Fruit fly (Drosophila melanogaster) whole organism, embryonic: Measurements from ENCODE around the gene RpL32.

Experiments used
- C15 ChIP-seq: fragments of 200-800 bp; sonication (Bioruptor generic); IDR thresholded peaks from 3 replicates; pipeline ENCODE4 v1.3.6; 2022; ENCODE audit warnings: missing biosample characterization, missing genetic modification characterization
- CG11560 ChIP-seq: fragments of 200-800 bp; sonication (Bioruptor generic); IDR thresholded peaks from 3 replicates; pipeline ENCODE4 v1.3.6; 2022; ENCODE audit warnings: missing biosample characterization, missing genetic modification characterization
- CG11696 ChIP-seq: fragments of 200-800 bp; sonication (Bioruptor generic); IDR thresholded peaks from 2 replicates; pipeline ENCODE4 v1.3.6; 2022; ENCODE audit warnings: missing biosample characterization, missing genetic modification characterization
- CG12155 ChIP-seq: fragments of 200-800 bp; sonication (Bioruptor generic); optimal IDR thresholded peaks from 3 replicates; lab custom pipeline; 2016; ENCODE audit warnings: missing biosample characterization, missing genetic modification characterization
- CG12391 ChIP-seq: fragments of 200-800 bp; sonication (Bioruptor generic); optimal IDR thresholded peaks from 3 replicates; lab custom pipeline; 2018; ENCODE audit warnings: missing biosample characterization, mild to moderate bottlenecking, missing genetic modification characterization, moderate library complexity
- CG12659 ChIP-seq: fragments of 200-800 bp; sonication (Bioruptor generic); optimal IDR thresholded peaks from 3 replicates; lab custom pipeline; 2017; ENCODE audit warnings: mild to moderate bottlenecking, missing biosample characterization, missing genetic modification reagents, missing genetic modification characterization
- CG13894 ChIP-seq: fragments of 200-800 bp; sonication (Bioruptor generic); optimal IDR thresholded peaks from 3 replicates; lab custom pipeline; 2018; ENCODE audit warnings: missing biosample characterization, mild to moderate bottlenecking, missing genetic modification characterization, moderate library complexity
- CG18011 ChIP-seq: fragments of 200-800 bp; sonication (Bioruptor generic); optimal IDR thresholded peaks from 2 replicates; lab custom pipeline; 2017; ENCODE audit warnings: missing biosample characterization, missing genetic modification characterization, mild to moderate bottlenecking, moderate library complexity, missing genotype
- CG2120 ChIP-seq: fragments of 200-800 bp; sonication (Bioruptor generic); optimal IDR thresholded peaks from 3 replicates; lab custom pipeline; 2016; ENCODE audit warnings: missing biosample characterization, missing genetic modification characterization
- CG30403 ChIP-seq: fragments of 200-800 bp; sonication (Bioruptor generic); optimal IDR thresholded peaks from 3 replicates; lab custom pipeline; 2016; ENCODE audit warnings: missing biosample characterization, missing genetic modification characterization
- CG3281 ChIP-seq: fragments of 200-800 bp; sonication (Bioruptor generic); optimal IDR thresholded peaks from 3 replicates; lab custom pipeline; 2017; ENCODE audit warnings: missing biosample characterization, mild to moderate bottlenecking, missing genetic modification characterization
- CG33213 ChIP-seq: fragments of 200-800 bp; sonication (Bioruptor generic); optimal IDR thresholded peaks from 3 replicates; lab custom pipeline; 2016; ENCODE audit warnings: missing biosample characterization, missing genetic modification characterization
- CG4328 ChIP-seq: fragments of 200-800 bp; sonication (Bioruptor generic); optimal IDR thresholded peaks from 3 replicates; lab custom pipeline; 2017; ENCODE audit warnings: missing biosample characterization, missing genetic modification reagents, missing genetic modification characterization
- CG6175 ChIP-seq: fragments of 200-800 bp; sonication (Bioruptor generic); IDR thresholded peaks from 3 replicates; pipeline ENCODE4 v1.3.6; 2022; ENCODE audit warnings: missing biosample characterization, missing genetic modification characterization
- CG6689 ChIP-seq: fragments of 200-800 bp; sonication (Bioruptor generic); IDR thresholded peaks from 2 replicates; pipeline ENCODE4 v1.3.6; 2022; ENCODE audit warnings: missing biosample characterization, missing genetic modification characterization
- CG8765 ChIP-seq: fragments of 200-800 bp; sonication (Bioruptor generic); IDR thresholded peaks from 2 replicates; pipeline ENCODE4 v1.3.6; 2022; ENCODE audit warnings: missing biosample characterization, missing genetic modification characterization
- CG9215 ChIP-seq: fragments of 200-800 bp; sonication (Bioruptor generic); IDR thresholded peaks from 2 replicates; pipeline ENCODE4 v1.3.6; 2022; ENCODE audit warnings: missing biosample characterization, missing genetic modification characterization
- CG9609 ChIP-seq: fragments of 200-800 bp; sonication (Bioruptor generic); optimal IDR thresholded peaks from 3 replicates; lab custom pipeline; 2016; ENCODE audit warnings: missing biosample characterization, missing genetic modification characterization
- CG9797 ChIP-seq: fragments of 200-800 bp; sonication (Bioruptor generic); optimal IDR thresholded peaks from 3 replicates; lab custom pipeline; 2018; ENCODE audit warnings: missing biosample characterization, mild to moderate bottlenecking, missing genetic modification characterization
- Camta ChIP-seq: fragments of 200-800 bp; sonication (Bioruptor generic); optimal IDR thresholded peaks from 2 replicates; lab custom pipeline; 2016; ENCODE audit warnings: missing biosample characterization, missing genetic modification characterization
- Dfd ChIP-seq, 2 experiments: fragments of >200 bp; optimal IDR thresholded peaks; 2 replicates each; lab custom pipeline; 2017; ENCODE audit warnings: missing biosample characterization in 2 of 2, missing genetic modification characterization in 2 of 2
- Doc3 ChIP-seq: fragments of 200-800 bp; sonication (Bioruptor generic); IDR thresholded peaks from 3 replicates; pipeline ENCODE4 v1.3.6; 2022; ENCODE audit warnings: missing biosample characterization, missing genetic modification characterization; ENCODE audit not compliant: partially characterized antibody
- Hey ChIP-seq: fragments of 200-800 bp; sonication (Bioruptor generic); optimal IDR thresholded peaks from 3 replicates; lab custom pipeline; 2018; ENCODE audit warnings: missing biosample characterization, mild to moderate bottlenecking, missing genetic modification characterization
- HmgD ChIP-seq: fragments of 200-800 bp; sonication (Bioruptor generic); optimal IDR thresholded peaks from 3 replicates; lab custom pipeline; 2016; ENCODE audit warnings: missing biosample characterization, missing genetic modification characterization
- Hr39 ChIP-seq: fragments of >200 bp; optimal IDR thresholded peaks from 2 replicates; lab custom pipeline; 2017
- MESR4 ChIP-seq: fragments of 200-800 bp; sonication (Bioruptor generic); optimal IDR thresholded peaks from 2 replicates; lab custom pipeline; 2018; ENCODE audit warnings: missing biosample characterization, mild to moderate bottlenecking, missing genetic modification characterization, moderate library complexity
- Meics ChIP-seq: fragments of 200-800 bp; sonication (Bioruptor generic); optimal IDR thresholded peaks from 2 replicates; lab custom pipeline; 2017; ENCODE audit warnings: missing biosample characterization, mild to moderate bottlenecking, missing genetic modification characterization
- Mrtf ChIP-seq: fragments of 200-800 bp; sonication (Bioruptor generic); IDR thresholded peaks from 3 replicates; pipeline ENCODE4 v1.3.6; 2022; ENCODE audit warnings: missing biosample characterization, missing genetic modification characterization
- Xrp1 ChIP-seq: fragments of 200-800 bp; sonication (Bioruptor generic); IDR thresholded peaks from 2 replicates; pipeline ENCODE4 v1.3.6; 2022; ENCODE audit warnings: missing biosample characterization, missing genetic modification characterization
- ara ChIP-seq: fragments of 200-800 bp; sonication (Bioruptor generic); IDR thresholded peaks from 2 replicates; pipeline ENCODE4 v1.3.6; 2022; ENCODE audit warnings: missing biosample characterization, missing genetic modification characterization
- ato ChIP-seq: fragments of 200-800 bp; sonication (Bioruptor generic); IDR thresholded peaks from 2 replicates; pipeline ENCODE4 v1.3.6; 2022; ENCODE audit warnings: missing biosample characterization, missing genetic modification characterization; ENCODE audit not compliant: partially characterized antibody
- cg ChIP-seq: fragments of 200-800 bp; sonication (Bioruptor generic); optimal IDR thresholded peaks from 3 replicates; lab custom pipeline; 2019; ENCODE audit warnings: missing biosample characterization, mild to moderate bottlenecking, missing genetic modification characterization, moderate library complexity
- croc ChIP-seq: fragments of 200-800 bp; sonication (Bioruptor generic); conservative IDR thresholded peaks from 3 replicates; pipeline ENCODE4 v1.3.6; 2022; ENCODE audit warnings: missing biosample characterization, missing genetic modification characterization
- dimm ChIP-seq: fragments of 200-800 bp; sonication (Bioruptor generic); IDR thresholded peaks from 2 replicates; pipeline ENCODE4 v1.3.6; 2022; ENCODE audit warnings: missing biosample characterization, missing genetic modification characterization
- dysf ChIP-seq: fragments of 200-800 bp; sonication (Bioruptor generic); IDR thresholded peaks from 3 replicates; pipeline ENCODE4 v1.3.6; 2022; ENCODE audit warnings: missing biosample characterization, missing genetic modification characterization
- ems ChIP-seq: fragments of 200-800 bp; sonication (Bioruptor generic); optimal IDR thresholded peaks from 3 replicates; lab custom pipeline; 2016; ENCODE audit warnings: missing biosample characterization, missing genetic modification characterization
- fd102C ChIP-seq: fragments of 200-800 bp; sonication (Bioruptor generic); optimal IDR thresholded peaks from 2 replicates; lab custom pipeline; 2018; ENCODE audit warnings: missing biosample characterization, mild to moderate bottlenecking, missing genetic modification characterization, moderate library complexity
- fd96Cb ChIP-seq: fragments of 200-800 bp; sonication (Bioruptor generic); optimal IDR thresholded peaks from 2 replicates; lab custom pipeline; 2018; ENCODE audit warnings: missing biosample characterization, mild to moderate bottlenecking, missing genetic modification characterization, moderate library complexity
- gcm2 ChIP-seq: fragments of 200-800 bp; sonication (Bioruptor generic); optimal IDR thresholded peaks from 2 replicates; lab custom pipeline; 2016; ENCODE audit warnings: missing biosample characterization, missing genetic modification characterization
- grn ChIP-seq: fragments of 200-800 bp; sonication (Bioruptor generic); optimal IDR thresholded peaks from 3 replicates; lab custom pipeline; 2017; ENCODE audit warnings: missing biosample characterization, missing genetic modification characterization
- her ChIP-seq: fragments of 200-800 bp; sonication (Bioruptor generic); optimal IDR thresholded peaks from 2 replicates; lab custom pipeline; 2016; ENCODE audit warnings: missing biosample characterization, missing genetic modification characterization
- hkb ChIP-seq, 2 experiments: fragments of 200-800 bp in 1 of 2; fragments of >200 bp in 1 of 2; sonication (Bioruptor generic) in 1 of 2; IDR thresholded peaks in 1 of 2; optimal IDR thresholded peaks in 1 of 2; 2 replicates each; pipeline versions ENCODE4 v1.3.6 to Lab custom; 2017 to 2022; ENCODE audit warnings: missing biosample characterization in 1 of 2, missing genetic modification characterization in 1 of 2
- nau ChIP-seq: fragments of 200-800 bp; sonication (Bioruptor generic); optimal IDR thresholded peaks from 3 replicates; lab custom pipeline; 2017; ENCODE audit warnings: missing biosample characterization, mild to moderate bottlenecking, missing genetic modification characterization, missing genetic modification reagents
- nerfin-2 ChIP-seq: fragments of 200-800 bp; sonication (Bioruptor generic); IDR thresholded peaks from 2 replicates; pipeline ENCODE4 v1.3.6; 2022; ENCODE audit warnings: missing biosample characterization, missing genetic modification characterization; ENCODE audit not compliant: partially characterized antibody
- odd ChIP-seq: fragments of 200-800 bp; sonication (Bioruptor generic); optimal IDR thresholded peaks from 2 replicates; lab custom pipeline; 2017; ENCODE audit warnings: missing biosample characterization, mild to moderate bottlenecking, missing genetic modification characterization
- pfk ChIP-seq: fragments of 200-800 bp; sonication (Bioruptor generic); optimal IDR thresholded peaks from 2 replicates; lab custom pipeline; 2018; ENCODE audit warnings: missing biosample characterization, mild to moderate bottlenecking, missing genetic modification characterization, moderate library complexity
- scrt ChIP-seq: fragments of 200-800 bp; sonication (Bioruptor generic); optimal IDR thresholded peaks from 2 replicates; lab custom pipeline; 2018; ENCODE audit warnings: missing biosample characterization, mild to moderate bottlenecking, missing genetic modification characterization, moderate library complexity
- sens ChIP-seq: fragments of 200-800 bp; sonication (Bioruptor generic); peaks from one replicate; lab custom pipeline; 2016; ENCODE audit warnings: missing biosample characterization, missing genetic modification characterization
- slbo ChIP-seq: fragments of 200-800 bp; sonication (Bioruptor generic); IDR thresholded peaks from 2 replicates; pipeline ENCODE4 v1.3.6; 2022; ENCODE audit warnings: missing biosample characterization, missing genetic modification characterization
- sug ChIP-seq: fragments of 200-800 bp; optimal IDR thresholded peaks from 2 replicates; lab custom pipeline; 2019; ENCODE audit warnings: missing biosample characterization, mild to moderate bottlenecking, missing genetic modification characterization, moderate library complexity
- tin ChIP-seq: fragments of 200-800 bp; sonication (Bioruptor generic); optimal IDR thresholded peaks from 3 replicates; lab custom pipeline; 2016; ENCODE audit warnings: missing biosample characterization, missing genetic modification characterization
- twi ChIP-seq: fragments of 200-800 bp; optimal IDR thresholded peaks from 2 replicates; lab custom pipeline; 2019; ENCODE audit warnings: missing biosample characterization, mild to moderate bottlenecking, missing genetic modification characterization, moderate library complexity

The RpL32 gene

DNA sequence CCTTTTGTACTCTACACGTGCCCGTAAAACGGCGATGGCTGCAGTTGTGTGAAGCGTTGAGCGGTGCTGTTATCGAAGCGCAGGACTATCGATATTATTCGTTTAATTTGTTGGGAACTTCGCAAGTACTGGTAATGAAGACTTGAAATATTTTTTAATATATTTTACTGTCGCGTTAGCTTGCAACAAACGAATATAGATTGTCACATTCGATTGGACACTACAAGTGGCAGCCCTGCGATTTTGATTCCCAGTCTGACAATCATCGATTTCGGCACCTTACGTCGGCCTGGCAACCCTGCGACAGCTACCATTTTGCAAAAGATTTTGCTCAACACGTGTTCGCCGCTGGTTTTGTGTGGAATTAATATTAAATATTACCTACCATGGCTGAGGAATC lies 41.3 kb downstream of the RpL32 start, which contains the start of the genes Nlp and Nph (continued):
- TF ChIP-seq HmgD (no peak), her (GFP tag; lab: Kevin White, UChicago) (no peak), ems (GFP tag; lab: Kevin White, UChicago) (peak; percentile 3), dimm (GFP tag; lab: Robert Waterston, UW) (no peak), gcm2 (GFP tag; lab: Kevin White, UChicago) (no peak), CG9215 (GFP tag; lab: Robert Waterston, UW) (no peak), CG6175 (GFP tag; lab: Robert Waterston, UW) (no peak), Meics (peak; percentile 74), Xrp1 (GFP tag; lab: Robert Waterston, UW) (no peak), hkb (optimal IDR thresholded peaks at IDR 0.05; lab: Kevin White, UChicago) (no peak), hkb (GFP tag; IDR thresholded peaks at IDR 0.05; lab: Robert Waterston, UW) (peak; percentile 48; the same call in 1 of the 2 replicates), ara (GFP tag; lab: Robert Waterston, UW) (no peak), Hr39 (lab: Kevin White, UChicago) (no peak), sens (peak; percentile 80), cg (GFP tag; lab: Kevin White, UChicago) (no peak), scrt (GFP tag; lab: Kevin White, UChicago) (peak; percentile 75), CG18011 (GFP tag; lab: Kevin White, UChicago) (peak; percentile 30), twi (peak; percentile 41), croc (GFP tag; lab: Robert Waterston, UW) (no peak), CG11560 (peak; percentile 93), Camta (GFP tag; lab: Kevin White, UChicago) (no peak), grn (GFP tag; lab: Kevin White, UChicago) (no peak), Doc3 (GFP tag; lab: Robert Waterston, UW) (peak; percentile 94), Hey (tag; lab: Kevin White, UChicago) (no peak), fd96Cb (tag; lab: Kevin White, UChicago) (no peak), nau (GFP tag; lab: Kevin White, UChicago) (no peak), CG11696 (no peak), fd102C (GFP tag; lab: Kevin White, UChicago) (no peak), dysf (peak; percentile 22; the same call in 1 of the 3 replicates), CG12659 (GFP tag; lab: Kevin White, UChicago) (peak; percentile 65), CG30403 (GFP tag; lab: Kevin White, UChicago) (peak; percentile 40), tin (peak; percentile 43), CG2120 (peak; percentile 45), slbo (GFP tag; lab: Robert Waterston, UW) (peak; percentile 45), sug (tag; lab: Kevin White, UChicago) (peak; percentile 48), nerfin-2 (GFP tag; lab: Robert Waterston, UW) (peak; percentile 78), CG12391 (tag; lab: Kevin White, UChicago) (peak; percentile 42), C15 (GFP tag; lab: Robert Waterston, UW) (no peak), CG4328 (no peak), CG33213 (GFP tag; lab: Kevin White, UChicago) (peak; percentile 19), odd (GFP tag; lab: Kevin White, UChicago) (no peak), pfk (GFP tag; lab: Kevin White, UChicago) (no peak), Dfd (GFP tag; optimal IDR thresholded peaks at IDR 0.05; lab: Kevin White, UChicago) (no peak), CG6689 (GFP tag; lab: Robert Waterston, UW) (no peak), CG9797 (GFP tag; lab: Kevin White, UChicago) (peak; percentile 61), CG8765 (GFP tag; lab: Robert Waterston, UW) (no peak), Mrtf (GFP tag; lab: Robert Waterston, UW) (no peak), CG9609 (GFP tag; lab: Kevin White, UChicago) (no peak), CG12155 (GFP tag; lab: Kevin White, UChicago) (peak; percentile 47), ato (GFP tag; lab: Robert Waterston, UW) (peak; percentile 85), CG3281 (GFP tag; lab: Kevin White, UChicago) (peak; percentile 39), CG13894 (no peak), MESR4 (peak; percentile 29)
